Worm (Caenorhabditis elegans) whole organism, young adult: ENCODE measurements around the gene F44E2.6.

Experiments
- B0035.1 ChIP-seq: sonication (generic microtip); optimal IDR thresholded peaks from 2 replicates; lab custom pipeline; 2016; ENCODE audit warnings: missing genetic modification characterization, mild to moderate bottlenecking, missing compliant biosample characterization, missing genotype, missing genetic modification reagents
- B0261.1 ChIP-seq: sonication (generic microtip); optimal IDR thresholded peaks from 2 replicates; lab custom pipeline; 2016; ENCODE audit warnings: mild to moderate bottlenecking, missing genetic modification characterization, moderate library complexity, missing compliant biosample characterization
- B0336.3 ChIP-seq: fragments of 200-800 bp; sonication (Bioruptor generic); IDR thresholded peaks from 2 replicates; pipeline ENCODE4 v1.3.6; 2022; ENCODE audit warnings: missing genetic modification characterization, missing compliant biosample characterization
- F23B12.7 ChIP-seq: sonication (generic microtip); optimal IDR thresholded peaks from 2 replicates; lab custom pipeline; 2017; ENCODE audit warnings: missing genetic modification characterization, mild to moderate bottlenecking, missing compliant biosample characterization, antibody characterized with exemption, moderate library complexity; ENCODE audit not compliant: insufficient read depth
- F49E8.2 ChIP-seq: sonication (generic microtip); optimal IDR thresholded peaks from 3 replicates; lab custom pipeline; 2017; ENCODE audit warnings: missing genetic modification characterization, mild to moderate bottlenecking, missing compliant biosample characterization, antibody characterized with exemption, moderate library complexity; ENCODE audit not compliant: insufficient read depth
- K12H6.12 ChIP-seq: fragments of 200-800 bp; sonication (Bioruptor generic); optimal IDR thresholded peaks from 2 replicates; lab custom pipeline; 2018; ENCODE audit warnings: mild to moderate bottlenecking, missing genetic modification characterization, missing compliant biosample characterization
- T26A5.8 ChIP-seq: sonication (generic microtip); optimal IDR thresholded peaks from 2 replicates; lab custom pipeline; 2016; ENCODE audit warnings: missing genetic modification characterization, missing compliant biosample characterization
- Y53G8AR.9 ChIP-seq: fragments of 200-800 bp; sonication (Bioruptor generic); conservative IDR thresholded peaks from 2 replicates; pipeline ENCODE4 v1.3.6; 2022; ENCODE audit warnings: missing genetic modification reagents, missing genetic modification characterization, missing compliant biosample characterization
- Y67H2A.10 ChIP-seq: fragments of 200-800 bp; sonication (Bioruptor generic); conservative IDR thresholded peaks from 2 replicates; pipeline ENCODE4 v1.3.6; 2022; ENCODE audit warnings: missing genetic modification reagents, missing genetic modification characterization, missing compliant biosample characterization
- akir-1 ChIP-seq: fragments of 200-800 bp; sonication (Bioruptor generic); optimal IDR thresholded peaks from 2 replicates; lab custom pipeline; 2018; ENCODE audit warnings: mild to moderate bottlenecking, missing genetic modification characterization, moderate library complexity, missing compliant biosample characterization
- aptf-2 ChIP-seq: fragments of 200-800 bp; sonication (Bioruptor generic); conservative IDR thresholded peaks from 2 replicates; pipeline ENCODE4 v1.3.6; 2022; ENCODE audit warnings: missing genetic modification reagents, missing genetic modification characterization, missing compliant biosample characterization
- attf-5 ChIP-seq: fragments of 200-800 bp; sonication (Bioruptor generic); optimal IDR thresholded peaks from 2 replicates; lab custom pipeline; 2018; ENCODE audit warnings: mild to moderate bottlenecking, missing genetic modification characterization, missing compliant biosample characterization
- cebp-2 ChIP-seq: fragments of 200-800 bp; sonication (Bioruptor generic); IDR thresholded peaks from 2 replicates; pipeline ENCODE4 v1.3.6; 2022; ENCODE audit warnings: missing genetic modification characterization, missing compliant biosample characterization
- ceh-27 ChIP-seq: fragments of 200-800 bp; sonication (Bioruptor generic); optimal IDR thresholded peaks from 2 replicates; lab custom pipeline; 2018; ENCODE audit warnings: mild to moderate bottlenecking, missing genetic modification characterization, moderate library complexity, missing compliant biosample characterization
- ceh-79 ChIP-seq: sonication (generic microtip); optimal IDR thresholded peaks from 2 replicates; lab custom pipeline; 2017; ENCODE audit warnings: mild to moderate bottlenecking, missing genetic modification characterization, missing compliant biosample characterization
- ceh-91 ChIP-seq: fragments of 200-800 bp; sonication (Bioruptor generic); IDR thresholded peaks from 2 replicates; pipeline ENCODE4 v1.3.6; 2022; ENCODE audit warnings: missing genetic modification reagents, missing genetic modification characterization, missing compliant biosample characterization
- dox-1 ChIP-seq: fragments of 200-800 bp; sonication (Bioruptor generic); IDR thresholded peaks from 2 replicates; pipeline ENCODE4 v1.3.6; 2022; ENCODE audit warnings: missing genetic modification reagents, missing genetic modification characterization, missing compliant biosample characterization
- efl-1 ChIP-seq: fragments of 150-350 bp; optimal IDR thresholded peaks from 2 replicates; lab custom pipeline; 2014; ENCODE audit warnings: missing biosample characterization, missing genetic modification reagents, missing genetic modification characterization
- egl-18 ChIP-seq: fragments of 200-800 bp; sonication (Bioruptor generic); IDR thresholded peaks from 2 replicates; pipeline ENCODE4 v1.3.6; 2022; ENCODE audit warnings: missing genetic modification reagents, missing genetic modification characterization, missing compliant biosample characterization
- egl-44 ChIP-seq: fragments of 200-800 bp; sonication (Bioruptor generic); IDR thresholded peaks from 2 replicates; pipeline ENCODE4 v1.3.6; 2022; ENCODE audit warnings: missing genetic modification reagents, missing genetic modification characterization, missing compliant biosample characterization
- fkh-3 ChIP-seq: sonication (generic microtip); optimal IDR thresholded peaks from 2 replicates; lab custom pipeline; 2016; ENCODE audit warnings: mild to moderate bottlenecking, missing genetic modification characterization, missing compliant biosample characterization
- hrde-1 ChIP-seq: sonication (generic microtip); optimal IDR thresholded peaks from 2 replicates; lab custom pipeline; 2016; ENCODE audit warnings: missing genetic modification characterization, mild to moderate bottlenecking, missing compliant biosample characterization, moderate library complexity, missing genotype, missing genetic modification reagents, borderline replicate concordance
- lag-1 ChIP-seq: fragments of 200-800 bp; sonication (Bioruptor generic); IDR thresholded peaks from 2 replicates; pipeline ENCODE4 v1.3.6; 2022; ENCODE audit warnings: missing genetic modification reagents, missing genetic modification characterization, missing compliant biosample characterization
- lin-40 ChIP-seq: sonication (generic microtip); optimal IDR thresholded peaks from 2 replicates; lab custom pipeline; 2016; ENCODE audit warnings: missing genetic modification characterization, mild to moderate bottlenecking, missing compliant biosample characterization, missing genotype, missing genetic modification reagents
- lsy-27 ChIP-seq: sonication (generic microtip); optimal IDR thresholded peaks from 2 replicates; lab custom pipeline; 2017; ENCODE audit warnings: missing genetic modification characterization, mild to moderate bottlenecking, missing compliant biosample characterization, antibody characterized with exemption, missing genotype, borderline replicate concordance; ENCODE audit not compliant: insufficient read depth
- madf-10 ChIP-seq: sonication (generic microtip); optimal IDR thresholded peaks from 2 replicates; lab custom pipeline; 2016; ENCODE audit warnings: mild to moderate bottlenecking, missing genetic modification characterization, missing compliant biosample characterization
- madf-3 ChIP-seq: fragments of 200-800 bp; sonication (Bioruptor generic); IDR thresholded peaks from 2 replicates; pipeline ENCODE4 v1.3.6; 2022; ENCODE audit warnings: missing genetic modification reagents, missing genetic modification characterization, missing compliant biosample characterization
- mcd-1 ChIP-seq: fragments of 200-800 bp; sonication (Bioruptor generic); IDR thresholded peaks from 2 replicates; pipeline ENCODE4 v1.3.6; 2022; ENCODE audit warnings: missing genetic modification reagents, missing genetic modification characterization, missing compliant biosample characterization
- mel-28 ChIP-seq: sonication (generic microtip); optimal IDR thresholded peaks from 2 replicates; lab custom pipeline; 2016; ENCODE audit warnings: borderline replicate concordance, mild to moderate bottlenecking, missing genetic modification characterization, missing compliant biosample characterization
- mxl-1 ChIP-seq: sonication (generic microtip); optimal IDR thresholded peaks from 2 replicates; lab custom pipeline; 2016; ENCODE audit warnings: missing genetic modification characterization, missing compliant biosample characterization
- nhr-27 ChIP-seq: fragments of 200-800 bp; sonication (Bioruptor generic); optimal IDR thresholded peaks from 2 replicates; lab custom pipeline; 2018; ENCODE audit warnings: mild to moderate bottlenecking, missing genetic modification characterization, moderate library complexity, missing compliant biosample characterization
- nhr-90 ChIP-seq: sonication (generic microtip); optimal IDR thresholded peaks from 2 replicates; lab custom pipeline; 2016; ENCODE audit warnings: missing genotype, mild to moderate bottlenecking, missing genetic modification characterization, missing compliant biosample characterization
- pha-4 ChIP-seq: fragments of 150-350 bp; sonication (generic microtip); optimal IDR thresholded peaks from 2 replicates; lab custom pipeline; 2014; ENCODE audit warnings: missing biosample characterization, missing genetic modification reagents, missing genetic modification characterization
- rcor-1 ChIP-seq: fragments of 200-800 bp; sonication (Bioruptor generic); IDR thresholded peaks from 2 replicates; pipeline ENCODE4 v1.3.6; 2022; ENCODE audit warnings: missing genetic modification reagents, missing genetic modification characterization, missing compliant biosample characterization
- rpc-1 ChIP-seq, 2 experiments: fragments of 150-350 bp in 1 of 2; sonication (generic microtip) in 1 of 2; optimal IDR thresholded peaks; 2 replicates each; lab custom pipeline; 2014 to 2018; ENCODE audit warnings: missing biosample characterization in 1 of 2, missing genetic modification characterization in 1 of 2, missing genetic modification reagents in 1 of 2, missing genotype in 1 of 2
- sdz-38 ChIP-seq: sonication (generic microtip); optimal IDR thresholded peaks from 2 replicates; lab custom pipeline; 2016; ENCODE audit warnings: missing genotype, missing genetic modification characterization, missing compliant biosample characterization
- sea-2 ChIP-seq: fragments of 200-800 bp; sonication (Bioruptor generic); IDR thresholded peaks from 2 replicates; pipeline ENCODE4 v1.3.6; 2022; ENCODE audit warnings: missing genetic modification characterization, missing compliant biosample characterization
- snpc-1.1 ChIP-seq: sonication (generic microtip); optimal IDR thresholded peaks from 2 replicates; lab custom pipeline; 2017; ENCODE audit warnings: missing genetic modification characterization, mild to moderate bottlenecking, missing compliant biosample characterization, antibody characterized with exemption, moderate library complexity, missing genotype, missing genetic modification reagents; ENCODE audit not compliant: insufficient read depth
- snpc-4 ChIP-seq, 5 experiments: fragments of 150-350 bp in 1 of 5; sonication (generic microtip) in 4 of 5; optimal IDR thresholded peaks; 2 replicates each; lab custom pipeline; 2014 to 2018; ENCODE audit warnings: missing genetic modification characterization in 5 of 5, missing biosample characterization in 3 of 5, antibody characterized with exemption in 2 of 5, mild to moderate bottlenecking in 2 of 5, missing compliant biosample characterization in 2 of 5, missing genotype in 2 of 5, moderate library complexity in 2 of 5, missing genetic modification reagents in 1 of 5
- tbx-9 ChIP-seq: sonication (generic microtip); optimal IDR thresholded peaks from 2 replicates; lab custom pipeline; 2016; ENCODE audit warnings: borderline replicate concordance, missing genetic modification characterization, inconsistent platforms, missing compliant biosample characterization
- tlf-1 ChIP-seq: fragments of 200-800 bp; sonication (Bioruptor generic); optimal IDR thresholded peaks from 2 replicates; lab custom pipeline; 2018; ENCODE audit warnings: mild to moderate bottlenecking, missing genetic modification characterization, missing compliant biosample characterization
- unc-62 ChIP-seq: fragments of 150-350 bp; optimal IDR thresholded peaks from 2 replicates; lab custom pipeline; 2014; ENCODE audit warnings: missing biosample characterization, missing genetic modification reagents, missing genetic modification characterization
- ztf-18 ChIP-seq: sonication (generic microtip); optimal IDR thresholded peaks from 2 replicates; lab custom pipeline; 2016; ENCODE audit warnings: missing genotype, mild to moderate bottlenecking, missing genetic modification characterization, missing compliant biosample characterization
- ztf-22 ChIP-seq: fragments of 200-800 bp; sonication (Bioruptor generic); optimal IDR thresholded peaks from 2 replicates; lab custom pipeline; 2018; ENCODE audit warnings: mild to moderate bottlenecking, missing genetic modification characterization, moderate library complexity, missing compliant biosample characterization
- ztf-28 ChIP-seq: fragments of 200-800 bp; sonication (Bioruptor generic); IDR thresholded peaks from 2 replicates; pipeline ENCODE4 v1.3.6; 2022; ENCODE audit warnings: missing genetic modification reagents, missing genetic modification characterization, missing compliant biosample characterization
- ztf-3 ChIP-seq: fragments of 200-800 bp; sonication (Bioruptor generic); optimal IDR thresholded peaks from 2 replicates; lab custom pipeline; 2018; ENCODE audit warnings: mild to moderate bottlenecking, missing genetic modification characterization, missing compliant biosample characterization

F44E2.6 gene

DNA sequence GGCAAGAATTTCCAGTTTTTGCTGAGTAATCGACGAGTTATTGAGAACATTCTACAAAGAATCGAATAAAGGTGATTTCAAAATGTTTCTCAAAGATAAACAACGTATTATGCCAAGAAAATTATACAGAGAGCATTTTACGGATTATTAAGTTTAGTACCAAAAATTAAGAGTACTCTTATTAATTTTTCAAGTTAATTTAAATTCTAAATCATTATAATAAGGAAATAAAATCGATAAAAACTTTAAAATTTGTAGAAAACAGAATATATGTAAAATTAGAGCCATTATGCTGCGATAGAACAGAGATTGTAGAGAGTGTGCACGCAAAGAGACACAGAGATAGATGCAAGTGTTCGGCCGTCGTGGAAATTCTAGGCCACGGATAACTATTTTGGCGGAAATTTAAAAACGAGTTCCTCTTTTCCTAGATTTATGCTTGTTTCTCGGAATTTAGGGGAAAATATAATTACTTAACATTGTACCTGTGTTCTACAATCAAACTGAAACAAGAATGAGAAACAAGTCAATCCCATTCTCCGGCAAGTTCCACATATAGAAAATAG lies 5.6 kb upstream of the F44E2.6 start, which contains the start of gene F44E2.9 (continued):
- TF ChIP-seq dox-1 (peak; percentile 84), Y67H2A.10 (GFP tag; lab: Robert Waterston, UW) (no peak), T26A5.8 (tag; lab: Kevin White, UChicago) (no peak), ceh-27 (GFP tag; lab: Kevin White, UChicago) (peak; percentile 68), akir-1 (GFP tag; lab: Kevin White, UChicago) (no peak), mcd-1 (GFP tag; lab: Robert Waterston, UW) (peak; percentile 78), unc-62 (GFP tag; lab: Kevin White, UChicago) (no peak), tlf-1 (GFP tag; lab: Kevin White, UChicago) (no peak), rpc-1 (optimal IDR thresholded peaks at IDR 0.05; lab: Kevin White, UChicago) (no peak), rpc-1 (tag; optimal IDR thresholded peaks at IDR 0.05; lab: Kevin White, UChicago) (no peak), sea-2 (GFP tag; lab: Robert Waterston, UW) (no peak), Y53G8AR.9 (GFP tag; lab: Robert Waterston, UW) (no peak), snpc-1.1 (tag; lab: Kevin White, UChicago) (no peak), madf-3 (GFP tag; lab: Robert Waterston, UW) (0 out of 2 replicates have a peak, but pooled peaks have one; percentile 11), tbx-9 (tag; lab: Kevin White, UChicago) (no peak), lsy-27 (tag; lab: Kevin White, UChicago) (no peak), cebp-2 (GFP tag; lab: Robert Waterston, UW) (no peak), B0035.1 (tag; lab: Kevin White, UChicago) (no peak), F49E8.2 (tag; lab: Kevin White, UChicago) (no peak), ztf-28 (no peak), aptf-2 (GFP tag; lab: Robert Waterston, UW) (no peak), B0261.1 (no peak), ztf-22 (no peak), fkh-3 (tag; lab: Kevin White, UChicago) (no peak), pha-4 (no peak), madf-10 (tag; lab: Kevin White, UChicago) (peak; percentile 17), mxl-1 (no peak), mel-28 (tag; lab: Kevin White, UChicago) (no peak), hrde-1 (tag; lab: Kevin White, UChicago) (no peak), ztf-18 (tag; lab: Kevin White, UChicago) (peak; percentile 86), ceh-79 (tag; lab: Kevin White, UChicago) (no peak), rcor-1 (GFP tag; lab: Robert Waterston, UW) (0 out of 2 replicates have a peak, but pooled peaks have one; percentile 19), lin-40 (no peak), ceh-91 (GFP tag; lab: Robert Waterston, UW) (peak; percentile 41; the same call in 1 of the 2 replicates), F23B12.7 (tag; lab: Kevin White, UChicago) (peak; percentile 16), B0336.3 (no peak), nhr-27 (no peak), ztf-3 (GFP tag; lab: Kevin White, UChicago) (no peak), sdz-38 (tag; lab: Kevin White, UChicago) (no peak), efl-1 (peak; percentile 76), snpc-4 (GFP tag; optimal IDR thresholded peaks at IDR 0.05; lab: Kevin White, UChicago) (no peak), snpc-4 (tag; optimal IDR thresholded peaks at IDR 0.05; lab: Kevin White, UChicago) (peak in 2 of 4 experiments; percentile 11 to 34), lag-1 (GFP tag; lab: Robert Waterston, UW) (no peak), attf-5 (GFP tag; lab: Kevin White, UChicago) (peak; percentile 55), K12H6.12 (peak; percentile 41), egl-44 (no peak), egl-18 (no peak), nhr-90 (tag; lab: Kevin White, UChicago) (no peak)
